Fruit fly (Drosophila melanogaster) whole organism, embryonic: ENCODE measurements around the gene Mer.

ENCODE experiments used
- Adf1 ChIP-seq: fragments of 200-800 bp; sonication (Bioruptor generic); IDR thresholded peaks from 2 replicates; pipeline ENCODE4 v1.3.6; 2022; ENCODE audit warnings: missing biosample characterization, missing genetic modification characterization
- B-H1 ChIP-seq: fragments of 200-800 bp; sonication (Bioruptor generic); IDR thresholded peaks from 3 replicates; pipeline ENCODE4 v1.3.6; 2022; ENCODE audit warnings: missing biosample characterization, missing genetic modification characterization
- CG10366 ChIP-seq: fragments of 200-800 bp; sonication (Bioruptor generic); IDR thresholded peaks from 2 replicates; pipeline ENCODE4 v1.3.6; 2022; ENCODE audit warnings: missing biosample characterization, missing genetic modification characterization
- CG10565 ChIP-seq: fragments of 200-800 bp; sonication (Bioruptor generic); optimal IDR thresholded peaks from 3 replicates; lab custom pipeline; 2016; ENCODE audit warnings: missing biosample characterization, mild to moderate bottlenecking, missing genetic modification characterization
- CG10654 ChIP-seq: fragments of 200-800 bp; sonication (Bioruptor generic); optimal IDR thresholded peaks from 2 replicates; lab custom pipeline; 2016; ENCODE audit warnings: missing biosample characterization, missing genetic modification characterization
- CG12299 ChIP-seq: fragments of 200-800 bp; sonication (Bioruptor generic); optimal IDR thresholded peaks from 2 replicates; lab custom pipeline; 2018; ENCODE audit warnings: missing biosample characterization, mild to moderate bottlenecking, missing genetic modification characterization
- CG1233 ChIP-seq: fragments of 200-800 bp; sonication (Bioruptor generic); optimal IDR thresholded peaks from 4 replicates; lab custom pipeline; 2018; ENCODE audit warnings: missing biosample characterization, mild to moderate bottlenecking, missing genetic modification characterization
- CG13624 ChIP-seq: fragments of 200-800 bp; sonication (Bioruptor generic); optimal IDR thresholded peaks from 2 replicates; lab custom pipeline; 2016; ENCODE audit warnings: missing biosample characterization, missing genetic modification characterization
- CG17385 ChIP-seq: fragments of 200-800 bp; sonication (Bioruptor generic); optimal IDR thresholded peaks from 3 replicates; lab custom pipeline; 2018; ENCODE audit warnings: missing biosample characterization, mild to moderate bottlenecking, missing genetic modification characterization
- CG31224 ChIP-seq: fragments of 200-800 bp; sonication (Bioruptor generic); IDR thresholded peaks from 2 replicates; pipeline ENCODE4 v1.3.6; 2022; ENCODE audit warnings: missing biosample characterization, missing genetic modification characterization
- CG31365 ChIP-seq: fragments of 200-800 bp; sonication (Bioruptor generic); optimal IDR thresholded peaks from 2 replicates; lab custom pipeline; 2018; ENCODE audit warnings: missing biosample characterization, mild to moderate bottlenecking, missing genetic modification characterization
- CG31388 ChIP-seq: fragments of 200-800 bp; sonication (Bioruptor generic); optimal IDR thresholded peaks from 2 replicates; lab custom pipeline; 2016; ENCODE audit warnings: missing biosample characterization, missing genetic modification characterization
- CG31441 ChIP-seq: fragments of 200-800 bp; sonication (Bioruptor generic); IDR thresholded peaks from 2 replicates; pipeline ENCODE4 v1.3.6; 2022; ENCODE audit warnings: missing biosample characterization, missing genetic modification characterization
- CG32767 ChIP-seq: fragments of 200-800 bp; sonication (Bioruptor generic); IDR thresholded peaks from 2 replicates; pipeline ENCODE4 v1.3.6; 2022; ENCODE audit warnings: missing biosample characterization, missing genetic modification characterization
- CG34224 ChIP-seq: fragments of 200-800 bp; sonication (Bioruptor generic); IDR thresholded peaks from 3 replicates; pipeline ENCODE4 v1.3.6; 2022; ENCODE audit warnings: missing biosample characterization, missing genetic modification characterization; ENCODE audit not compliant: partially characterized antibody
- CG4820 ChIP-seq: fragments of 200-800 bp; sonication (Bioruptor generic); optimal IDR thresholded peaks from 3 replicates; lab custom pipeline; 2016; ENCODE audit warnings: missing biosample characterization, missing genetic modification characterization
- CG6175 ChIP-seq: fragments of 200-800 bp; sonication (Bioruptor generic); IDR thresholded peaks from 3 replicates; pipeline ENCODE4 v1.3.6; 2022; ENCODE audit warnings: missing biosample characterization, missing genetic modification characterization
- CG6791 ChIP-seq: fragments of 200-800 bp; sonication (Bioruptor generic); IDR thresholded peaks from 3 replicates; pipeline ENCODE4 v1.3.6; 2022; ENCODE audit warnings: missing biosample characterization, missing genetic modification characterization; ENCODE audit not compliant: partially characterized antibody
- CG7987 ChIP-seq: fragments of 200-800 bp; sonication (Bioruptor generic); optimal IDR thresholded peaks from 2 replicates; lab custom pipeline; 2018; ENCODE audit warnings: missing biosample characterization, mild to moderate bottlenecking, missing genetic modification characterization, moderate library complexity
- CG9797 ChIP-seq: fragments of 200-800 bp; sonication (Bioruptor generic); optimal IDR thresholded peaks from 3 replicates; lab custom pipeline; 2018; ENCODE audit warnings: missing biosample characterization, mild to moderate bottlenecking, missing genetic modification characterization
- Dbx ChIP-seq: fragments of 200-800 bp; sonication (Bioruptor generic); IDR thresholded peaks from 3 replicates; pipeline ENCODE4 v1.3.6; 2022; ENCODE audit warnings: missing biosample characterization, missing genetic modification characterization
- Deaf1 ChIP-seq: fragments of 200-800 bp; optimal IDR thresholded peaks from 3 replicates; lab custom pipeline; 2019; ENCODE audit warnings: missing biosample characterization, mild to moderate bottlenecking, missing genetic modification characterization, moderate library complexity
- Dfd ChIP-seq, 2 experiments: fragments of >200 bp; optimal IDR thresholded peaks; 2 replicates each; lab custom pipeline; 2017; ENCODE audit warnings: missing biosample characterization in 2 of 2, missing genetic modification characterization in 2 of 2
- Dll ChIP-seq: fragments of 200-800 bp; sonication (Bioruptor generic); IDR thresholded peaks from 4 replicates; pipeline ENCODE4 v1.3.6; 2022; ENCODE audit warnings: missing biosample characterization, missing genetic modification characterization; ENCODE audit not compliant: partially characterized antibody
- Doc2 ChIP-seq: fragments of 200-800 bp; sonication (Bioruptor generic); IDR thresholded peaks from 2 replicates; pipeline ENCODE4 v1.3.6; 2022; ENCODE audit warnings: missing biosample characterization, missing genetic modification characterization
- E2f2 ChIP-seq: fragments of 200-800 bp; sonication (Bioruptor generic); IDR thresholded peaks from 2 replicates; pipeline ENCODE4 v1.3.6; 2022; ENCODE audit warnings: missing biosample characterization, missing genetic modification characterization
- HmgZ ChIP-seq: fragments of 200-800 bp; sonication (Bioruptor generic); optimal IDR thresholded peaks from 2 replicates; lab custom pipeline; 2018; ENCODE audit warnings: missing biosample characterization, mild to moderate bottlenecking, missing genetic modification characterization
- Hr78 ChIP-seq, 2 experiments: fragments of 200-800 bp in 1 of 2; fragments of >200 bp in 1 of 2; sonication (Bioruptor generic) in 1 of 2; optimal IDR thresholded peaks; 2 replicates each; lab custom pipeline; 2017 to 2019; ENCODE audit warnings: missing biosample characterization in 2 of 2, missing genetic modification characterization in 2 of 2, mild to moderate bottlenecking in 1 of 2, moderate library complexity in 1 of 2
- Jarid2 ChIP-seq: fragments of 200-800 bp; sonication (Bioruptor generic); optimal IDR thresholded peaks from 3 replicates; lab custom pipeline; 2017; ENCODE audit warnings: mild to moderate bottlenecking, missing biosample characterization, missing genetic modification reagents, missing genetic modification characterization
- Med ChIP-seq: fragments of 200-800 bp; sonication (Bioruptor generic); peaks from one replicate; lab custom pipeline; 2016; ENCODE audit warnings: missing biosample characterization, missing genetic modification characterization, mild to moderate bottlenecking, inconsistent platforms, moderate library complexity
- PHDP ChIP-seq: fragments of 200-800 bp; sonication (Bioruptor generic); optimal IDR thresholded peaks from 3 replicates; lab custom pipeline; 2018; ENCODE audit warnings: missing biosample characterization, mild to moderate bottlenecking, missing genetic modification characterization, moderate library complexity
- Sox100B ChIP-seq: fragments of 200-800 bp; sonication (Bioruptor generic); optimal IDR thresholded peaks from 3 replicates; lab custom pipeline; 2018; ENCODE audit warnings: missing biosample characterization, mild to moderate bottlenecking, missing genetic modification characterization
- Ssrp ChIP-seq: fragments of 200-800 bp; sonication (Bioruptor generic); optimal IDR thresholded peaks from 2 replicates; lab custom pipeline; 2018; ENCODE audit warnings: missing biosample characterization, mild to moderate bottlenecking, missing genetic modification characterization, moderate library complexity
- Stat92E ChIP-seq, 3 experiments: fragments of >200 bp in 2 of 3; fragments of 200-800 bp in 1 of 3; sonication (Bioruptor generic) in 1 of 3; optimal IDR thresholded peaks; 2 replicates each; lab custom pipeline; 2017 to 2019; ENCODE audit warnings: missing biosample characterization in 3 of 3, missing genetic modification characterization in 3 of 3, mild to moderate bottlenecking in 1 of 3, moderate library complexity in 1 of 3
- bbx ChIP-seq: fragments of 200-800 bp; sonication (Bioruptor generic); IDR thresholded peaks from 2 replicates; pipeline ENCODE4 v1.3.6; 2022; ENCODE audit warnings: missing biosample characterization, missing genetic modification characterization; ENCODE audit not compliant: partially characterized antibody
- chinmo ChIP-seq: fragments of 200-800 bp; sonication (Bioruptor generic); IDR thresholded peaks from 4 replicates; pipeline ENCODE4 v1.3.6; 2022; ENCODE audit warnings: missing biosample characterization, missing genetic modification characterization; ENCODE audit not compliant: partially characterized antibody
- crol ChIP-seq: fragments of 200-800 bp; sonication (Bioruptor generic); IDR thresholded peaks from 2 replicates; pipeline ENCODE4 v1.3.6; 2022; ENCODE audit warnings: missing biosample characterization, missing genetic modification characterization
- da ChIP-seq: fragments of 200-800 bp; sonication (Bioruptor generic); optimal IDR thresholded peaks from 2 replicates; lab custom pipeline; 2016; ENCODE audit warnings: missing biosample characterization, missing genetic modification characterization
- gsb-n ChIP-seq: fragments of 200-800 bp; sonication (Bioruptor generic); optimal IDR thresholded peaks from 3 replicates; lab custom pipeline; 2018; ENCODE audit warnings: missing biosample characterization, mild to moderate bottlenecking, missing genetic modification characterization
- gt ChIP-seq: fragments of 200-800 bp; sonication (Bioruptor generic); IDR thresholded peaks from 2 replicates; pipeline ENCODE4 v1.3.6; 2022; ENCODE audit warnings: missing biosample characterization, missing genetic modification characterization
- jumu ChIP-seq: fragments of 200-800 bp; sonication (Bioruptor generic); optimal IDR thresholded peaks from 3 replicates; lab custom pipeline; 2016; ENCODE audit warnings: missing biosample characterization, missing genetic modification characterization
- nom ChIP-seq: fragments of 200-800 bp; sonication (Bioruptor generic); optimal IDR thresholded peaks from 2 replicates; lab custom pipeline; 2017; ENCODE audit warnings: missing biosample characterization, missing genetic modification characterization, mild to moderate bottlenecking, moderate library complexity, missing genetic modification reagents
- pho ChIP-seq: fragments of 200-800 bp; sonication (Bioruptor generic); optimal IDR thresholded peaks from 2 replicates; lab custom pipeline; 2016; ENCODE audit warnings: missing biosample characterization, missing genetic modification characterization
- slp2 ChIP-seq: fragments of 200-800 bp; sonication (Bioruptor generic); optimal IDR thresholded peaks from 2 replicates; lab custom pipeline; 2016; ENCODE audit warnings: missing biosample characterization, missing genetic modification characterization
- sob ChIP-seq: fragments of 200-800 bp; sonication (Bioruptor generic); IDR thresholded peaks from 2 replicates; pipeline ENCODE4 v1.3.6; 2022; ENCODE audit warnings: missing biosample characterization, missing genetic modification characterization
- unc-4 ChIP-seq: fragments of 200-800 bp; sonication (Bioruptor generic); IDR thresholded peaks from 2 replicates; pipeline ENCODE4 v1.3.6; 2022; ENCODE audit warnings: missing biosample characterization, missing genetic modification characterization; ENCODE audit not compliant: partially characterized antibody
- z ChIP-seq: fragments of 200-800 bp; sonication (Bioruptor generic); IDR thresholded peaks from 3 replicates; pipeline ENCODE4 v1.3.6; 2022; ENCODE audit warnings: missing biosample characterization, missing genetic modification characterization

Gene Mer

dm6 chrX:19662583-19663195 lies 30.6 kb downstream of the Mer start (continued):
- TF ChIP-seq CG4820 (GFP tag; lab: Kevin White, UChicago) (no peak), sob (GFP tag; lab: Robert Waterston, UW) (0 out of 2 replicates have a peak, but pooled peaks have one; percentile 33), CG32767 (no peak), CG7987 (GFP tag; lab: Kevin White, UChicago) (no peak), Deaf1 (tag; lab: Kevin White, UChicago) (peak; percentile 74), CG31365 (no peak), gsb-n (tag; lab: Kevin White, UChicago) (no peak), Dfd (GFP tag; optimal IDR thresholded peaks at IDR 0.05; lab: Kevin White, UChicago) (no peak), Adf1 (no peak; the same call in 1 of the 2 replicates), CG10565 (GFP tag; lab: Kevin White, UChicago) (no peak), CG31224 (GFP tag; lab: Robert Waterston, UW) (no peak), B-H1 (GFP tag; lab: Robert Waterston, UW) (no peak), chinmo (GFP tag; lab: Robert Waterston, UW) (0 out of 4 replicates have a peak, but pooled peaks have one; percentile 52), CG34224 (GFP tag; lab: Robert Waterston, UW) (0 out of 3 replicates have a peak, but pooled peaks have one; percentile 31), Dbx (0 out of 3 replicates have a peak, but pooled peaks have one; percentile 29), CG12299 (tag; lab: Kevin White, UChicago) (no peak), nom (GFP tag; lab: Kevin White, UChicago) (peak; percentile 29), Jarid2 (GFP tag; lab: Kevin White, UChicago) (peak; percentile 82), Doc2 (GFP tag; lab: Robert Waterston, UW) (no peak), pho (peak; percentile 11), unc-4 (GFP tag; lab: Robert Waterston, UW) (peak; percentile 40; the same call in 1 of the 2 replicates), CG6175 (GFP tag; lab: Robert Waterston, UW) (peak; percentile 48; the same call in 1 of the 3 replicates), CG13624 (peak; percentile 18), CG6791 (GFP tag; lab: Robert Waterston, UW) (peak; percentile 47; the same call in 1 of the 3 replicates), CG10366 (GFP tag; lab: Robert Waterston, UW) (0 out of 2 replicates have a peak, but pooled peaks have one; percentile 11), jumu (GFP tag; lab: Kevin White, UChicago) (peak; percentile 6), CG1233 (GFP tag; lab: Kevin White, UChicago) (no peak), gt (GFP tag; lab: Robert Waterston, UW) (no peak), bbx (GFP tag; lab: Robert Waterston, UW) (peak; percentile 37), z (peak; percentile 51; the same call in 1 of the 3 replicates), Ssrp (tag; lab: Kevin White, UChicago) (no peak), slp2 (no peak), Hr78 (GFP tag; optimal IDR thresholded peaks at IDR 0.05; lab: Kevin White, UChicago) (peak in 1 of 2 experiments; percentile 97), CG9797 (no peak), CG10654 (GFP tag; lab: Kevin White, UChicago) (no peak), CG31388 (GFP tag; lab: Kevin White, UChicago) (no peak), PHDP (tag; lab: Kevin White, UChicago) (no peak), Med (peak; percentile 43), CG17385 (GFP tag; lab: Kevin White, UChicago) (no peak), Sox100B (GFP tag; lab: Kevin White, UChicago) (no peak), crol (peak; percentile 81), HmgZ (peak; percentile 3), da (GFP tag; lab: Kevin White, UChicago) (no peak), E2f2 (GFP tag; lab: Robert Waterston, UW) (peak; percentile 27; the same call in 1 of the 2 replicates), CG31441 (GFP tag; lab: Robert Waterston, UW) (no peak), Stat92E (GFP tag; optimal IDR thresholded peaks at IDR 0.05; lab: Kevin White, UChicago) (no peak), Dll (GFP tag; lab: Robert Waterston, UW) (0 out of 4 replicates have a peak, but pooled peaks have one; percentile 18)
